Fruit fly (Drosophila melanogaster) whole organism, prepupa: ENCODE results near the gene CG9541.

Experiments used
- CG31627 ChIP-seq: fragments of 200-800 bp; sonication (Bioruptor generic); optimal IDR thresholded peaks from 3 replicates; lab custom pipeline; 2016; ENCODE audit warnings: missing biosample characterization, missing genetic modification characterization
- CG4318 ChIP-seq: fragments of 200-800 bp; sonication (Bioruptor generic); optimal IDR thresholded peaks from 3 replicates; lab custom pipeline; 2017; ENCODE audit warnings: missing biosample characterization, mild to moderate bottlenecking, missing genetic modification characterization
- CG6808 ChIP-seq: fragments of 200-800 bp; sonication (Bioruptor generic); optimal IDR thresholded peaks from 3 replicates; lab custom pipeline; 2017; ENCODE audit warnings: missing biosample characterization, missing genetic modification characterization, mild to moderate bottlenecking, moderate library complexity, missing genetic modification reagents
- Met ChIP-seq: fragments of 200-800 bp; sonication (Bioruptor generic); optimal IDR thresholded peaks from 3 replicates; lab custom pipeline; 2016; ENCODE audit warnings: missing biosample characterization, missing genetic modification characterization
- Sox14 ChIP-seq: fragments of 200-800 bp; sonication (Bioruptor generic); optimal IDR thresholded peaks from 3 replicates; lab custom pipeline; 2016; ENCODE audit warnings: missing biosample characterization, missing genetic modification characterization
- pdm3 ChIP-seq: fragments of 200-800 bp; sonication (Bioruptor generic); optimal IDR thresholded peaks from 3 replicates; lab custom pipeline; 2016; ENCODE audit warnings: missing biosample characterization, missing genetic modification characterization

DNA sequence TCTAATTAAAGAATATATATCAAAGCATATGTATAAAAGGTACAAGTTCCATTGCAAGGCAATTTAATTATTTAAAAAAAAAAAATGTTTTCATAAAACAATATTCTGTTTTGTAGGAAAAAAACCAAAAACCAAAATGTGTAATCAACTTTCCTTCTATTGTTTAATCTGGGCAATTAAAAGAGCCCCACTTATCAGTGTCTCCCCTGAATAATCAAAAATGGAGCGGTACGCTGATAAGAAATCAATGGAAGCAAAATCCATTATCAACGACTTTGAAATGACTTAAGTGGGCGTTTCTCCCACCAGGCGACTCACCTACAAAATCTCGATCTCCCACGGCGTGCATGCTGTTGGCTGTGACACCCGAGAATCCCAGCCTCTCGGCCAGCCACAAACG, 34.5 kb downstream of the CG9541 start:
- TF ChIP-seq CG31627 (no peak), Met (GFP tag; lab: Kevin White, UChicago) (no peak), Sox14 (GFP tag; lab: Kevin White, UChicago) (no peak), CG6808 (no peak), CG4318 (GFP tag; lab: Kevin White, UChicago) (no peak), pdm3 (GFP tag; lab: Kevin White, UChicago) (no peak)
